Worm (Caenorhabditis elegans) whole organism, L3 larva: ENCODE results near the gene srt-43.

ENCODE experiments used
- R02D3.7 ChIP-seq: fragments of 150-350 bp; optimal IDR thresholded peaks from 2 replicates; lab custom pipeline; 2014; ENCODE audit warnings: missing biosample characterization, missing genetic modification characterization
- ZK546.5 ChIP-seq: sonication (generic microtip); optimal IDR thresholded peaks from 2 replicates; lab custom pipeline; 2017; ENCODE audit warnings: missing biosample characterization, missing genetic modification characterization
- aly-2 ChIP-seq: fragments of 150-350 bp; optimal IDR thresholded peaks from 2 replicates; lab custom pipeline; 2014; ENCODE audit warnings: missing biosample characterization, missing genetic modification characterization
- ama-1 ChIP-seq: fragments of 150-350 bp; optimal IDR thresholded peaks from 2 replicates; lab custom pipeline; 2018
- ceh-16 ChIP-seq: sonication (generic microtip); optimal IDR thresholded peaks from 2 replicates; lab custom pipeline; 2017; ENCODE audit warnings: missing biosample characterization, missing genetic modification characterization
- ceh-82 ChIP-seq: fragments of 150-350 bp; optimal IDR thresholded peaks from 2 replicates; lab custom pipeline; 2014; ENCODE audit warnings: missing biosample characterization, missing genetic modification characterization
- egl-27 ChIP-seq: sonication (generic microtip); optimal IDR thresholded peaks from 4 replicates; lab custom pipeline; 2017; ENCODE audit warnings: missing biosample characterization, missing genetic modification reagents, missing genetic modification characterization
- egl-5 ChIP-seq: fragments of 150-350 bp; optimal IDR thresholded peaks from 2 replicates; lab custom pipeline; 2017; ENCODE audit warnings: missing biosample characterization, missing genetic modification reagents, missing genetic modification characterization, inconsistent platforms
- elt-2 ChIP-seq: sonication (generic microtip); optimal IDR thresholded peaks from 2 replicates; lab custom pipeline; 2016; ENCODE audit warnings: missing genetic modification reagents, mild to moderate bottlenecking, missing genetic modification characterization, missing compliant biosample characterization
- fkh-10 ChIP-seq: sonication (generic microtip); optimal IDR thresholded peaks from 2 replicates; lab custom pipeline; 2017; ENCODE audit warnings: missing biosample characterization, missing genetic modification reagents, missing genetic modification characterization
- fkh-2 ChIP-seq: fragments of 150-350 bp; optimal IDR thresholded peaks from 2 replicates; lab custom pipeline; 2014; ENCODE audit warnings: missing biosample characterization, missing genetic modification reagents, missing genetic modification characterization
- fos-1 ChIP-seq: fragments of 150-350 bp; optimal IDR thresholded peaks from 2 replicates; lab custom pipeline; 2014; ENCODE audit warnings: missing biosample characterization, missing genetic modification characterization
- hmg-11 ChIP-seq: sonication (generic microtip); optimal IDR thresholded peaks from 2 replicates; lab custom pipeline; 2016; ENCODE audit warnings: missing genetic modification characterization, missing compliant biosample characterization
- jun-1 ChIP-seq: fragments of 150-350 bp; optimal IDR thresholded peaks from 2 replicates; lab custom pipeline; 2014; ENCODE audit warnings: missing biosample characterization, missing genetic modification reagents, missing genetic modification characterization
- lin-15B ChIP-seq: fragments of 150-350 bp; optimal IDR thresholded peaks from 2 replicates; lab custom pipeline; 2014; ENCODE audit warnings: missing biosample characterization, missing genetic modification characterization
- lin-39 ChIP-seq: fragments of 150-350 bp; optimal IDR thresholded peaks from 2 replicates; lab custom pipeline; 2018; ENCODE audit warnings: missing biosample characterization, missing genetic modification reagents, missing genetic modification characterization
- mml-1 ChIP-seq: fragments of 150-350 bp; sonication (generic microtip); optimal IDR thresholded peaks from 3 replicates; lab custom pipeline; 2014; ENCODE audit warnings: missing biosample characterization, missing genetic modification characterization
- nfya-1 ChIP-seq: sonication (generic microtip); optimal IDR thresholded peaks from 2 replicates; lab custom pipeline; 2017; ENCODE audit warnings: missing genetic modification characterization, mild to moderate bottlenecking, missing compliant biosample characterization, antibody characterized with exemption, moderate library complexity; ENCODE audit not compliant: insufficient read depth
- nhr-11 ChIP-seq: fragments of 150-350 bp; optimal IDR thresholded peaks from 2 replicates; lab custom pipeline; 2014; ENCODE audit warnings: missing biosample characterization, missing genetic modification characterization
- nhr-12 ChIP-seq: fragments of 150-350 bp; optimal IDR thresholded peaks from 2 replicates; lab custom pipeline; 2014; ENCODE audit warnings: missing biosample characterization, missing genetic modification characterization
- nhr-23 ChIP-seq: fragments of 150-350 bp; optimal IDR thresholded peaks from 2 replicates; lab custom pipeline; 2014; ENCODE audit warnings: missing biosample characterization, missing genetic modification reagents, missing genetic modification characterization
- nhr-43 ChIP-seq: sonication (generic microtip); optimal IDR thresholded peaks from 2 replicates; lab custom pipeline; 2016; ENCODE audit warnings: mild to moderate bottlenecking, missing genetic modification characterization, missing compliant biosample characterization; ENCODE audit not compliant: poor library complexity, severe bottlenecking
- nhr-76 ChIP-seq: fragments of 150-350 bp; sonication (generic microtip); optimal IDR thresholded peaks from 5 replicates; lab custom pipeline; 2014; ENCODE audit warnings: missing biosample characterization, missing genetic modification characterization
- nhr-77 ChIP-seq: fragments of 150-350 bp; optimal IDR thresholded peaks from 2 replicates; lab custom pipeline; 2014; ENCODE audit warnings: missing biosample characterization, missing genetic modification characterization
- pha-4 ChIP-seq: fragments of 150-350 bp; optimal IDR thresholded peaks from 2 replicates; lab custom pipeline; 2014; ENCODE audit warnings: missing biosample characterization, missing genetic modification reagents, missing genetic modification characterization
- sea-2 ChIP-seq: fragments of 150-350 bp; sonication (generic microtip); optimal IDR thresholded peaks from 4 replicates; lab custom pipeline; 2014; ENCODE audit warnings: missing biosample characterization, missing genetic modification reagents, missing genetic modification characterization
- snpc-4 ChIP-seq: fragments of 150-350 bp; optimal IDR thresholded peaks from 2 replicates; lab custom pipeline; 2014; ENCODE audit warnings: missing biosample characterization, missing genetic modification characterization
- unc-39 ChIP-seq: sonication (generic microtip); optimal IDR thresholded peaks from 4 replicates; lab custom pipeline; 2017; ENCODE audit warnings: missing biosample characterization, missing genetic modification characterization
- unc-62 ChIP-seq: fragments of 150-350 bp; sonication (generic microtip); optimal IDR thresholded peaks from 4 replicates; lab custom pipeline; 2014; ENCODE audit warnings: missing biosample characterization, missing genetic modification reagents, missing genetic modification characterization
- zag-1 ChIP-seq: fragments of 150-350 bp; optimal IDR thresholded peaks from 2 replicates; lab custom pipeline; 2014; ENCODE audit warnings: missing biosample characterization, missing genetic modification characterization
- ztf-11 ChIP-seq: fragments of 150-350 bp; optimal IDR thresholded peaks from 2 replicates; lab custom pipeline; 2014; ENCODE audit warnings: missing biosample characterization, missing genetic modification characterization
- ztf-4 ChIP-seq: fragments of 150-350 bp; optimal IDR thresholded peaks from 2 replicates; lab custom pipeline; 2014; ENCODE audit warnings: missing biosample characterization, missing genetic modification characterization

srt-43 gene

ce11 chrV:12800171-12800570, 31.1 kb downstream of the srt-43 start, which contains the start of gene ugt-3:
TSS of gene ugt-3 (minus strand) at chrV:12800271.
- TF ChIP-seq ceh-16 (tag; lab: Kevin White, UChicago) (no peak), elt-2 (tag; lab: Kevin White, UChicago) (no peak)

- no peak for TF ChIP-seq elt-2 (tag; lab: Kevin White, UChicago)
- TF ChIP-seq unc-39 (tag; lab: Kevin White, UChicago): no peak
- no peak for TF ChIP-seq ZK546.5 (tag; lab: Kevin White, UChicago)
- no peak for TF ChIP-seq nhr-43
Observed at ce11 chrV:12803274-12803673, 34.2 kb downstream of the srt-43 start, which contains the start of gene srbc-45. TSS of gene srbc-45 (plus strand) at chrV:12803574.

ce11 chrV:12806190-12806589, 37.1 kb downstream of the srt-43 start, which contains the start of gene ZC443.7:
TSS of gene ZC443.7 (plus strand) at chrV:12806490.
- TF ChIP-seq fos-1 (tag; lab: Kevin White, UChicago): no peak
- TF ChIP-seq nhr-43: no peak
- no peak for TF ChIP-seq egl-27 (tag; lab: Kevin White, UChicago)
- TF ChIP-seq mml-1 (tag; lab: Kevin White, UChicago): no peak
- TF ChIP-seq sea-2: no peak
- TF ChIP-seq nhr-77: no peak
- TF ChIP-seq nhr-11 (tag; lab: Kevin White, UChicago): no peak
- TF ChIP-seq aly-2 (tag; lab: Kevin White, UChicago): no peak
- no peak for TF ChIP-seq elt-2 (tag; lab: Kevin White, UChicago)
- TF ChIP-seq ztf-4 (tag; lab: Kevin White, UChicago): no peak
- TF ChIP-seq snpc-4 (tag; lab: Kevin White, UChicago): no peak
- TF ChIP-seq nhr-76 (tag; lab: Kevin White, UChicago): no peak
- TF ChIP-seq lin-39 (tag; lab: Kevin White, UChicago): no peak
- TF ChIP-seq ceh-16 (tag; lab: Kevin White, UChicago): no peak
- TF ChIP-seq ceh-82 (tag; lab: Kevin White, UChicago): no peak
- no peak for TF ChIP-seq lin-15B
- TF ChIP-seq fkh-2 (tag; lab: Kevin White, UChicago): no peak
- TF ChIP-seq nfya-1 (tag; lab: Kevin White, UChicago): no peak
- TF ChIP-seq pha-4 (tag; lab: Kevin White, UChicago): no peak
- no peak for TF ChIP-seq nhr-12 (tag; lab: Kevin White, UChicago)

- TF ChIP-seq nhr-12 (tag; lab: Kevin White, UChicago) (no peak), ceh-16 (tag; lab: Kevin White, UChicago) (no peak), lin-15B (no peak), nhr-23 (no peak), egl-27 (tag; lab: Kevin White, UChicago) (no peak), nhr-76 (tag; lab: Kevin White, UChicago) (no peak), ztf-11 (tag; lab: Kevin White, UChicago) (no peak), fkh-10 (GFP tag; lab: Kevin White, UChicago) (no peak)
Observed at ce11 chrV:12809876-12810275, 40.8 kb downstream of the srt-43 start, which contains the start of gene ZC443.1. TSS of gene ZC443.1 (minus strand) at chrV:12810080.

ce11 chrV:12811126-12811525, 42.1 kb downstream of the srt-43 start, which contains the start of gene ZC443.2:
TSS of gene ZC443.2 (minus strand) at chrV:12811192.
- no peak for TF ChIP-seq nhr-76 (tag; lab: Kevin White, UChicago)
- no peak for TF ChIP-seq unc-62 (GFP tag; lab: Kevin White, UChicago)
- TF ChIP-seq pha-4 (tag; lab: Kevin White, UChicago): no peak
- no peak for TF ChIP-seq nhr-77
- peak; percentile 46 for TF ChIP-seq fkh-10 (GFP tag; lab: Kevin White, UChicago)
- TF ChIP-seq ztf-4 (tag; lab: Kevin White, UChicago): no peak
- TF ChIP-seq hmg-11 (tag; lab: Kevin White, UChicago): no peak
- TF ChIP-seq, all 47 proteins: peak for 1

ce11 chrV:12811810-12812209, 42.8 kb downstream of the srt-43 start:
- TF ChIP-seq ama-1 (lab: Kevin White, UChicago): peak; percentile 42
- TF ChIP-seq nhr-12 (tag; lab: Kevin White, UChicago): no peak
- TF ChIP-seq snpc-4 (tag; lab: Kevin White, UChicago): no peak
- peak; percentile 44 for TF ChIP-seq pha-4 (tag; lab: Kevin White, UChicago)
- TF ChIP-seq egl-5 (tag; lab: Kevin White, UChicago): peak; percentile 58
- TF ChIP-seq zag-1 (tag; lab: Kevin White, UChicago): no peak
- TF ChIP-seq sea-2: no peak
- no peak for TF ChIP-seq fkh-2 (tag; lab: Kevin White, UChicago)
- no peak for TF ChIP-seq hmg-11 (tag; lab: Kevin White, UChicago)
- no peak for TF ChIP-seq R02D3.7 (tag; lab: Kevin White, UChicago)
- no peak for TF ChIP-seq lin-39 (tag; lab: Kevin White, UChicago)
- TF ChIP-seq jun-1 (tag; lab: Kevin White, UChicago): no peak
- no peak for TF ChIP-seq ztf-4 (tag; lab: Kevin White, UChicago)
- TF ChIP-seq, all 47 proteins: peak for 3
